Worm (Caenorhabditis elegans): ENCODE measurements around the gene dhcr-24.

- no peak for TF ChIP-seq unc-130 (tag; optimal IDR thresholded peaks at IDR 0.05)
- no peak for TF ChIP-seq nhr-237 (tag; optimal IDR thresholded peaks at IDR 0.05)
- no peak for TF ChIP-seq ztf-11 (tag; optimal IDR thresholded peaks at IDR 0.05)
These were observed 11.7 kb downstream of the dhcr-24 start, which contains the start of gene aat-3 for ce11 chrX:2552210-2552674.

Data from whole organism, L1 larva.